Worm (Caenorhabditis elegans): ENCODE data around the gene elli-1.

Gene elli-1

DNA sequence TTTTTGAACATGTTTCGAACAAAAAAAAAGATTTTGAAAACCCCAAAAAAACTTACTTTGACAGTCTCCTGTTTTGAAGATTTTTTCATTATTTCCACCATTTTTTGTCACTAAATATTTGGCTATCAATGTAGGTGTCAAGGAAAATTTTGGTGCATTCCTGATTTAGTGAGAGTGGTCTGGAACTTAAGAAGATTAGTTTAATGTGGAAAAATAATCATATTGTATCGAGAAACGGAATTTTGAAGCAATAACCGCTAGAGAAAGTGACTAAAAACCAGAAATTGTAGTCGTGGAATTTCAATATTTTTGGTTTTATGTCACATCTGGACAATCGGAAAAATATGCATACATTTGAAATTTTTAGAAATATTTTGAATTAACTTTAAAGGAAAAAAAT lies 7.3 kb upstream of the elli-1 start, which contains the start of the genes F20C5.11 and klp-11:
TSS of gene F20C5.11 (minus strand) at position 101 of the 400 bp plus-strand sequence.
TSS of gene klp-11 (minus strand) at position 171 of the 400 bp plus-strand sequence.
- TF ChIP-seq snpc-4 (tag; optimal IDR thresholded peaks at IDR 0.05) (no peak), nhr-76 (tag; optimal IDR thresholded peaks at IDR 0.05) (no peak), zip-8 (tag; optimal IDR thresholded peaks at IDR 0.05) (no peak), ztf-11 (tag; optimal IDR thresholded peaks at IDR 0.05) (no peak), hlh-1 (tag; optimal IDR thresholded peaks at IDR 0.05) (no peak), M03D4.4 (tag; optimal IDR thresholded peaks at IDR 0.05) (no peak), tbx-8 (GFP tag; optimal IDR thresholded peaks at IDR 0.05) (no peak), lin-32 (GFP tag; optimal IDR thresholded peaks at IDR 0.05) (no peak), blmp-1 (tag; optimal IDR thresholded peaks at IDR 0.05) (no peak)

DNA sequence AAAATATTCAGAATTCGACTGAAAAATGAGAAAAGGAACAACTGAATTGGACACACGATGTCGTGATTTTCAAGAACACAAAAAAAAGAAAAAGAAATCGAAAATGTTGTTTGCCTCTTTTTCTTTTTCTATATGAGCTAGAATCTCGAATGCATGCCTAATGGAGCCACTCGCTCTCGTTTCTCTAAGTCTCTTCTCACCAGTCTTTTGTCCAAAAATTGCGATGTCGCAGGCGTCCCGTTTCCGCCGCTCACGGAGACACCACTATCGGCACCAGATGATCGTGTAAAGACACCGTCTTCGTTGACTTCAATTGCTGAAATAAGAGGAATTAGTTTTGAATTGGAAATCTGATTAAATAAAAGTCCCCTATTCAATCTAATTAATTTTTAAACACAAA lies 4.0 kb upstream of the elli-1 start:
- no peak for TF ChIP-seq mep-1 (tag; optimal IDR thresholded peaks at IDR 0.05)
- peak; percentile 28 for TF ChIP-seq ces-1 (GFP tag; optimal IDR thresholded peaks at IDR 0.05)

ce11 chrIV:8757729-8758128 lies 3.1 kb upstream of the elli-1 start:
- TF ChIP-seq unc-120 (tag; optimal IDR thresholded peaks at IDR 0.05; ENCODE audit: poor library complexity, severe bottlenecking): peak; percentile 54
- no peak for TF ChIP-seq flh-1 (GFP tag; optimal IDR thresholded peaks at IDR 0.05)
- TF ChIP-seq drap-1 (GFP tag; optimal IDR thresholded peaks at IDR 0.05): no peak
- TF ChIP-seq nhr-2 (tag; optimal IDR thresholded peaks at IDR 0.05): no peak
- TF ChIP-seq ztf-11 (tag; optimal IDR thresholded peaks at IDR 0.05): no peak
- peak; percentile 2 for TF ChIP-seq ces-1 (GFP tag; optimal IDR thresholded peaks at IDR 0.05)
- no peak for TF ChIP-seq unc-39 (tag; optimal IDR thresholded peaks at IDR 0.05)
- TF ChIP-seq nhr-28 (tag; optimal IDR thresholded peaks at IDR 0.05): no peak
- TF ChIP-seq sem-2 (GFP tag; optimal IDR thresholded peaks at IDR 0.05): no peak
- TF ChIP-seq hlh-1 (tag; optimal IDR thresholded peaks at IDR 0.05): peak; percentile 55
- no peak for TF ChIP-seq snpc-4 (tag; optimal IDR thresholded peaks at IDR 0.05)

- TF ChIP-seq drap-1 (GFP tag; optimal IDR thresholded peaks at IDR 0.05): no peak
- peak; percentile 10 for TF ChIP-seq ceh-83 (GFP tag; optimal IDR thresholded peaks at IDR 0.05)
Observed at ce11 chrIV:8754146-8754545, 481 bp downstream of the elli-1 start.

DNA sequence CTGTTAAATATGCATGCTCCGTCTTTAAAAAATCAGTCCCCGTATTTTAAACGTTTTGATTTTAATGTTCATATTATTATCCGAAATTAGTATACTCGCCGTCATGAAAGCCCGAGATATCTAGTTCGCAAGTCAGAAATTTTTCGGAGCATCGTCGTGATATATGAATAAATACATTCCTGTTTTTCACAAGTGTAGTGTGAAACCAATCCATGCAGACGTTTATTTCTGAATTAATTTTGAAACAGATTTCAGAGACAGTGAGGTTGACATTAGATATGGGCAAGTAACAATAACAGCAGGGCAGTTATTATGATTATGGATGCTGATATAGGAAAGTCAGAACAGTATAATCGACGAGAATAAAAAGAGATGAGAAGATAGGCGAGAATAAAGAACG lies 2.1 kb downstream of the elli-1 start:
- TF ChIP-seq flh-1 (GFP tag; optimal IDR thresholded peaks at IDR 0.05) (no peak), zip-8 (tag; optimal IDR thresholded peaks at IDR 0.05) (no peak), ztf-11 (tag; optimal IDR thresholded peaks at IDR 0.05) (no peak), nhr-12 (tag; optimal IDR thresholded peaks at IDR 0.05) (no peak), drap-1 (GFP tag; optimal IDR thresholded peaks at IDR 0.05) (no peak), unc-120 (tag; optimal IDR thresholded peaks at IDR 0.05; ENCODE audit: poor library complexity, severe bottlenecking) (no peak), ham-2 (GFP tag; optimal IDR thresholded peaks at IDR 0.05) (no peak), hlh-1 (tag; optimal IDR thresholded peaks at IDR 0.05) (no peak), ces-1 (GFP tag; optimal IDR thresholded peaks at IDR 0.05) (no peak), mab-5 (tag; optimal IDR thresholded peaks at IDR 0.05) (no peak), bed-3 (GFP tag; optimal IDR thresholded peaks at IDR 0.05) (no peak), elt-1 (tag; optimal IDR thresholded peaks at IDR 0.05; ENCODE audit: borderline replicate concordance, insufficient read depth) (no peak), ceh-39 (tag; optimal IDR thresholded peaks at IDR 0.05) (no peak), unc-62 (GFP tag; optimal IDR thresholded peaks at IDR 0.05) (no peak), cnd-1 (tag; optimal IDR thresholded peaks at IDR 0.05) (no peak)

- TF ChIP-seq drap-1 (GFP tag; optimal IDR thresholded peaks at IDR 0.05) (no peak), cnd-1 (tag; optimal IDR thresholded peaks at IDR 0.05) (no peak), ceh-43 (GFP tag; optimal IDR thresholded peaks at IDR 0.05) (no peak), lsy-2 (tag; optimal IDR thresholded peaks at IDR 0.05) (no peak), mep-1 (tag; optimal IDR thresholded peaks at IDR 0.05) (no peak), nhr-76 (tag; optimal IDR thresholded peaks at IDR 0.05) (no peak), lin-32 (GFP tag; optimal IDR thresholded peaks at IDR 0.05) (no peak), ceh-39 (tag; optimal IDR thresholded peaks at IDR 0.05) (no peak), nhr-237 (tag; optimal IDR thresholded peaks at IDR 0.05) (no peak), zip-8 (tag; optimal IDR thresholded peaks at IDR 0.05) (no peak), ztf-11 (tag; optimal IDR thresholded peaks at IDR 0.05) (no peak), bed-3 (GFP tag; optimal IDR thresholded peaks at IDR 0.05) (no peak), M03D4.4 (tag; optimal IDR thresholded peaks at IDR 0.05) (no peak), unc-120 (tag; optimal IDR thresholded peaks at IDR 0.05; ENCODE audit: poor library complexity, severe bottlenecking) (no peak), lin-13 (tag; optimal IDR thresholded peaks at IDR 0.05) (no peak), elt-3 (tag; optimal IDR thresholded peaks at IDR 0.05) (no peak), mab-5 (tag; optimal IDR thresholded peaks at IDR 0.05) (no peak), nhr-28 (tag; optimal IDR thresholded peaks at IDR 0.05) (no peak), tbx-8 (GFP tag; optimal IDR thresholded peaks at IDR 0.05) (no peak), flh-1 (GFP tag; optimal IDR thresholded peaks at IDR 0.05) (no peak)
Observed at ce11 chrIV:8748967-8749366, 5.7 kb downstream of the elli-1 start.

All from whole organism, mixed stage, embryonic.